Fruit fly (Drosophila melanogaster): ENCODE results near the gene CG13282.

Gene CG13282

dm6 chr2L:16834402-16834801, at the start of gene CG13282:
CG13282 (minus strand) TSS chr2L:16834502.
- TF ChIP-seq noc (tag; optimal IDR thresholded peaks at IDR 0.05): no peak

- no peak for TF ChIP-seq noc (tag; optimal IDR thresholded peaks at IDR 0.05)
Observed at dm6 chr2L:16882871-16883849, 48.9 kb upstream of the CG13282 start.

- TF ChIP-seq noc (tag; optimal IDR thresholded peaks at IDR 0.05): no peak
Observed at dm6 chr2L:16882372-16882771, 48.1 kb upstream of the CG13282 start.

- TF ChIP-seq noc (tag; optimal IDR thresholded peaks at IDR 0.05): peak; percentile 5
Observed at dm6 chr2L:16880930-16881329, 46.6 kb upstream of the CG13282 start.

- TF ChIP-seq noc (tag; optimal IDR thresholded peaks at IDR 0.05): no peak
Observed at dm6 chr2L:16879288-16879687, 45.0 kb upstream of the CG13282 start, which contains the start of the genes CG32832, CG31743 and CG34313. CG32832 (minus strand) TSS chr2L:16879290. CG31743 (plus strand) TSS chr2L:16879517. CG34313 (plus strand) TSS chr2L:16879517.

dm6 chr2L:16877678-16878077, 43.4 kb upstream of the CG13282 start:
- TF ChIP-seq noc (tag; optimal IDR thresholded peaks at IDR 0.05): no peak

- no peak for TF ChIP-seq noc (tag; optimal IDR thresholded peaks at IDR 0.05)
Observed at dm6 chr2L:16876555-16876954, 42.3 kb upstream of the CG13282 start.

dm6 chr2L:16874924-16875323, 40.6 kb upstream of the CG13282 start:
- TF ChIP-seq noc (tag; optimal IDR thresholded peaks at IDR 0.05): no peak

- TF ChIP-seq noc (tag; optimal IDR thresholded peaks at IDR 0.05): no peak
Observed at dm6 chr2L:16868897-16869324, 34.6 kb upstream of the CG13282 start.

- no peak for TF ChIP-seq noc (tag; optimal IDR thresholded peaks at IDR 0.05)
Observed at dm6 chr2L:16862526-16862925, 28.2 kb upstream of the CG13282 start.

dm6 chr2L:16861126-16861525, 26.8 kb upstream of the CG13282 start, which contains the start of gene CG6012:
CG6012 (minus strand) TSS chr2L:16861489.
- no peak for TF ChIP-seq noc (tag; optimal IDR thresholded peaks at IDR 0.05)

dm6 chr2L:16859566-16859965, 25.3 kb upstream of the CG13282 start:
- no peak for TF ChIP-seq noc (tag; optimal IDR thresholded peaks at IDR 0.05)

dm6 chr2L:16859103-16859502, 24.8 kb upstream of the CG13282 start:
- TF ChIP-seq noc (tag; optimal IDR thresholded peaks at IDR 0.05): no peak

dm6 chr2L:16858466-16859007, 24.2 kb upstream of the CG13282 start, which contains the start of gene CG31809:
CG31809 (minus strand) TSS chr2L:16858714.
- no peak for TF ChIP-seq noc (tag; optimal IDR thresholded peaks at IDR 0.05)

- peak; percentile 52 for TF ChIP-seq noc (tag; optimal IDR thresholded peaks at IDR 0.05)
Observed at dm6 chr2L:16857665-16858064, 23.4 kb upstream of the CG13282 start.

- TF ChIP-seq noc (tag; optimal IDR thresholded peaks at IDR 0.05): no peak
Observed at dm6 chr2L:16857131-16857530, 22.8 kb upstream of the CG13282 start.

All from whole organism, larva.